Fruit fly (Drosophila melanogaster): Measurements from ENCODE around the gene Pxn.

DNA sequence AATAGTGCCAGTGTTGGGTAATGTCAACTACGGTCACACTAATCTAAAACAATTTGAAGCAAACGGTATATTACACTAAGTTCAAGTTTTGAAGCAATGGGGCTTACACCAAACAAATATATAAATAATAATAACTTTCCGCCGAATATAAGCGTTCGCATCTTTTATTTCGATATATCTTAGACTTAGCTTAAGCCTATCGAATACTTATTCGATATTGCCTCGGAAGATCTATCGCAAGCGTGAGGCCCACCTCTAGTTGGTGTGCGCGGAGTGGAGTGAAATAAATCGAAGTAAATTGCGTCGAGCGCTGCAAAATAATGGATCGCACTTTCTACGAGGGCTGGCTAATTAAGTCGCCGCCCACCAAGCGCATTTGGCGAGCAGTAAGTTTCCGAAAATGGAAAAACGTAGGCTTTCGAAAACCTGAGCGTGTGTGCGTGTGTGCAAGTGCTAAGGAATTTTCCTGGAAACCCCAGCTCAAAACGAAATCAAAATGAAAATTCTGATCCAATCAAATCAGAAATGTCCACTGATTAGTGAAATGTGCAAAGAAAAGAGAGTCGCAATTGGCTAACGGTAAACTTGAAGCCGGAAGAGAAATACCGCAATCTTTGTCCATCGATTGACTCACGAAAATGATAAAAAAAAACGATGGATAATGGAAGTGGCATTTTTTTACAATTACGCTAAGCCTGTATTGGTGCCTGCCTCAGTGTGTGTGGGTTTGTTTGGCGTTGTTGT lies 40.5 kb downstream of the Pxn start, which contains the start of gene dos:
- TF ChIP-seq EcR (GFP tag; optimal IDR thresholded peaks at IDR 0.05) (no peak), rn (GFP tag; IDR thresholded peaks at IDR 0.05) (no peak), Ets98B (GFP tag; IDR thresholded peaks at IDR 0.05) (0 out of 2 replicates have a peak, but pooled peaks have one; percentile 23), CG4496 (GFP tag; IDR thresholded peaks at IDR 0.05) (0 out of 3 replicates have a peak, but pooled peaks have one; percentile 32), CG10348 (GFP tag; IDR thresholded peaks at IDR 0.05) (no peak), D1 (tag; optimal IDR thresholded peaks at IDR 0.05) (peak; percentile 2), CG13204 (GFP tag; optimal IDR thresholded peaks at IDR 0.05) (no peak), Pif1B (GFP tag; optimal IDR thresholded peaks at IDR 0.05) (no peak)

Measured in whole organism, pupa.